Worm (Caenorhabditis elegans): ENCODE measurements around the gene taf-2.

Gene taf-2

DNA sequence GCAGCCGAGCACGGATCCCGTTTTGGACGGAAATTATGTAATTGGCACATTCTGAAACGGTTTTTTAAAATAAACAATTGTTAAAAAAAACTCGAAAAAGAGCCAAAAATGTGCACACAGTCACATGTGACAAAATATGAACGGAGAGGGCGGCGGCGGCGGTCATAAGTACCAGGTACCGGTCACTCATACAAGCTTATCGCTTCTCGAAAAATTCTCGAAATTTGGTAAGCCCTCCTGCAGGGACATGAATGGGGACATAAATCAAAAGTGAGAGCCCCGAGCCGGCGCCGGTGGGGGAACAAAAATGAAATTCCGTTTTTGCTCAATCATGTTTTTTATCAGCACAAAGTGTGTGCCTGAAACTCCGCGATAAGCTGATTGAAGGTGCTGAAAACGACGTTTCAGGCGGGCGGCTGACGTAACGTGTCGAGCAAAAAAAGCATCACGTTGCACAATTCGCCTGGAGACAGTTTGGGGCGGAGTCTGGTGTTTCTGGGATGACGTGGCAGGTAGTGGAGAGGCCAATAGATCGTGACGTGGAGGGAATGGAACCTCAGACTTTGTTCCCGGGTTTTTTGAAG, 19.7 kb upstream of the taf-2 start, which contains the start of gene ltah-1.2:
Gene ltah-1.2 (minus strand): TSS at position 51 of the 584 bp plus-strand sequence.
- TF ChIP-seq elt-2 (tag; optimal IDR thresholded peaks at IDR 0.05) (peak; percentile 76), pqm-1 (tag; optimal IDR thresholded peaks at IDR 0.05) (no peak), pax-3 (tag; optimal IDR thresholded peaks at IDR 0.05) (peak; percentile 11), efl-1 (optimal IDR thresholded peaks at IDR 0.05) (no peak), efl-1 (GFP tag; optimal IDR thresholded peaks at IDR 0.05 in 1 of 2) (peak in 1 of 2 experiments; percentile 15), hlh-17 (GFP tag; optimal IDR thresholded peaks at IDR 0.05; ENCODE audit: borderline replicate concordance) (no peak)

DNA sequence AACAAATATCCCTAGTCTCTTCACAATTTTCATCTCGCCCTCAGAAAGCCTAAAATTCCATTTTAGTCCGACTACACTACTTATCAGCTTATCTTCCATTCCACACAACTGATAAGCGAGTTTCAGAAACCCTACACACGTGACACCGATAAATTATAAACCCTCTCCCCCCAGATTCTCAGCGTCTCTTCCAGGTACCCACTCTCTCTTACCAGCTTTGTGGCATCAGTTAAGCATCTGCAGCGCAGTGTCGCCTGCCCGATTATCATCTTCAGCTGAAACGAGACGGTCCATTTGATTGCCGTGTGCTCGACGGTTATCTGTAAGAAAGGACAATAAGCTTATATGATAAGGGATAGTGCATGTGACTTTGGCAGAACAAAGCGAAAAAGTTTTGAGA, 18.4 kb upstream of the taf-2 start:
- TF ChIP-seq egl-13 (tag; optimal IDR thresholded peaks at IDR 0.05) = peak; percentile 1
- TF ChIP-seq ztf-4 (tag; optimal IDR thresholded peaks at IDR 0.05) = no peak
- peak; percentile 81 for TF ChIP-seq pqm-1 (tag; optimal IDR thresholded peaks at IDR 0.05)
- TF ChIP-seq fkh-8 (tag; optimal IDR thresholded peaks at IDR 0.05) = no peak
- TF ChIP-seq ets-5 (GFP tag; IDR thresholded peaks at IDR 0.05) = no peak
- TF ChIP-seq efl-3 (GFP tag; optimal IDR thresholded peaks at IDR 0.05) = no peak
- no peak for TF ChIP-seq lsy-2 (tag; optimal IDR thresholded peaks at IDR 0.05)
- peak; percentile 57 for TF ChIP-seq nhr-90 (tag; optimal IDR thresholded peaks at IDR 0.05; ENCODE audit: poor library complexity)
- TF ChIP-seq F16B12.6 (tag; optimal IDR thresholded peaks at IDR 0.05) = no peak
- no peak for TF ChIP-seq zag-1 (tag; optimal IDR thresholded peaks at IDR 0.05)
- TF ChIP-seq hpl-2 (GFP tag; optimal IDR thresholded peaks at IDR 0.05) = no peak
- no peak for TF ChIP-seq lin-39 (tag; optimal IDR thresholded peaks at IDR 0.05)
- TF ChIP-seq C04F5.9 (tag; optimal IDR thresholded peaks at IDR 0.05) = no peak
- TF ChIP-seq dpl-1 (GFP tag; optimal IDR thresholded peaks at IDR 0.05) = no peak
- TF ChIP-seq snpc-4 (tag; optimal IDR thresholded peaks at IDR 0.05) = no peak
- TF ChIP-seq ceh-63 (GFP tag; optimal IDR thresholded peaks at IDR 0.05) = no peak
- TF ChIP-seq nhr-19 (GFP tag; conservative IDR thresholded peaks at IDR 0.05) = peak; percentile 25; the same call in 1 of the 2 replicates
- no peak for TF ChIP-seq Y116A8C.19 (tag; optimal IDR thresholded peaks at IDR 0.05; ENCODE audit: borderline replicate concordance)
- no peak for TF ChIP-seq nhr-47 (tag; optimal IDR thresholded peaks at IDR 0.05)
- no peak for TF ChIP-seq mab-9 (GFP tag; IDR thresholded peaks at IDR 0.05)
- TF ChIP-seq alr-1 (tag; optimal IDR thresholded peaks at IDR 0.05; ENCODE audit: borderline replicate concordance) = no peak
- TF ChIP-seq zip-4 (GFP tag; optimal IDR thresholded peaks at IDR 0.05) = no peak
- no peak for TF ChIP-seq unc-86 (tag; optimal IDR thresholded peaks at IDR 0.05)
- no peak for TF ChIP-seq nhr-28 (tag; optimal IDR thresholded peaks at IDR 0.05)
- no peak for TF ChIP-seq ceh-82 (tag; optimal IDR thresholded peaks at IDR 0.05)
- TF ChIP-seq C34B4.2 (tag; optimal IDR thresholded peaks at IDR 0.05) = no peak
- TF ChIP-seq egl-27 (tag; optimal IDR thresholded peaks at IDR 0.05) = no peak
- no peak for TF ChIP-seq mef-2 (tag; optimal IDR thresholded peaks at IDR 0.05)
- TF ChIP-seq fkh-4 (tag; optimal IDR thresholded peaks at IDR 0.05; ENCODE audit: borderline replicate concordance) = no peak
- TF ChIP-seq vab-15 (tag; optimal IDR thresholded peaks at IDR 0.05) = no peak
- TF ChIP-seq efl-1 (optimal IDR thresholded peaks at IDR 0.05) = no peak
- peak in 1 of 2 experiments; percentile 74 for TF ChIP-seq efl-1 (GFP tag; optimal IDR thresholded peaks at IDR 0.05 in 1 of 2)
- TF ChIP-seq aly-2 (tag; optimal IDR thresholded peaks at IDR 0.05) = no peak
- TF ChIP-seq pax-3 (tag; optimal IDR thresholded peaks at IDR 0.05) = no peak
- no peak for TF ChIP-seq unc-30 (tag; optimal IDR thresholded peaks at IDR 0.05)
- TF ChIP-seq lin-14 (GFP tag; optimal IDR thresholded peaks at IDR 0.05) = no peak
- no peak for TF ChIP-seq nhr-237 (tag; optimal IDR thresholded peaks at IDR 0.05)
- TF ChIP-seq swsn-7 (tag; optimal IDR thresholded peaks at IDR 0.05) = no peak
- no peak for TF ChIP-seq unc-98 (GFP tag; IDR thresholded peaks at IDR 0.05)
- no peak for TF ChIP-seq sox-4 (tag; optimal IDR thresholded peaks at IDR 0.05)
- TF ChIP-seq tlp-1 (tag; optimal IDR thresholded peaks at IDR 0.05) = no peak
- no peak for TF ChIP-seq dsc-1 (tag; optimal IDR thresholded peaks at IDR 0.05)
- TF ChIP-seq lin-13 (GFP tag; optimal IDR thresholded peaks at IDR 0.05) = no peak
- TF ChIP-seq elt-3 (tag; optimal IDR thresholded peaks at IDR 0.05) = no peak
- no peak for TF ChIP-seq lir-3 (tag; optimal IDR thresholded peaks at IDR 0.05; ENCODE audit: poor library complexity)
- TF ChIP-seq ceh-90 (tag; optimal IDR thresholded peaks at IDR 0.05) = no peak
- TF ChIP-seq nhr-77 (tag; optimal IDR thresholded peaks at IDR 0.05) = no peak

Data from whole organism, L1 larva.